Fruit fly (Drosophila melanogaster) whole organism: ENCODE results near the gene Ids.

Experiments
- Dll ChIP-seq: fragments of >200 bp; optimal IDR thresholded peaks from 2 replicates; lab custom pipeline; 2017
- EcR ChIP-seq, 2 experiments: fragments of >200 bp; optimal IDR thresholded peaks; 2 replicates each; lab custom pipeline; 2017; ENCODE audit warnings: missing biosample characterization in 2 of 2, missing genetic modification characterization in 2 of 2, missing genetic modification reagents in 2 of 2
- pan ChIP-seq: fragments of >200 bp; optimal IDR thresholded peaks from 2 replicates; lab custom pipeline; 2017
- psq ChIP-seq: fragments of >200 bp; optimal IDR thresholded peaks from 2 replicates; lab custom pipeline; 2017
- usp ChIP-seq: fragments of >200 bp; optimal IDR thresholded peaks from 2 replicates; lab custom pipeline; 2017; ENCODE audit warnings: missing biosample characterization, missing genetic modification characterization, mixed read lengths

- no peak for TF ChIP-seq EcR (GFP tag; optimal IDR thresholded peaks at IDR 0.05; lab: Kevin White, UChicago)
- no peak for TF ChIP-seq psq (lab: Kevin White, UChicago)
- TF ChIP-seq pan (lab: Kevin White, UChicago), result no peak
- TF ChIP-seq Dll (lab: Kevin White, UChicago), result no peak
- TF ChIP-seq usp (GFP tag; lab: Kevin White, UChicago), result no peak
These were observed 40.6 kb upstream of the Ids start for dm6 chr3L:3337345-3337928.
